Worm (Caenorhabditis elegans): Measurements from ENCODE around the gene appg-2.

DNA sequence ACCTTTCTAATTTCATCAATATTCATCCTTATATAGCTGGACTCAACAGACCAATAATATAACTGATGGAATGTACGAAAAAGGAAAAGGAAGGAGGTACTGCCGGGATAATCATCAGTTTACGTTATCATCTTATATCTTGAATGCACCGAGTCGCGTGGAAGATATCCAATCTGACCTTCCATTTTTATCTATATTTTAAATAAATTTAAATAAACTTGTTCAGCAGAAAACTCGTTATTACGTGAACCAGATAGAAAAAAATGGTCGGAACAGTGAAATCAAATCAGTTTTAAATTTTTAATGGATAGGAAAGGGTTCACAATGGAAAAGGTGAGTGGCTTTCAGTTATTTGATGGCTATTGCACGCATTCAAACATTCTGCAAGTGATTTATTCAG is 34.0 kb upstream of the appg-2 start, which contains the start of gene pah-1:
- no peak for TF ChIP-seq unc-130 (GFP tag; optimal IDR thresholded peaks at IDR 0.05)
- no peak for TF ChIP-seq unc-62 (GFP tag; optimal IDR thresholded peaks at IDR 0.05)
- no peak for TF ChIP-seq ets-4 (GFP tag; optimal IDR thresholded peaks at IDR 0.05)
- no peak for TF ChIP-seq mel-28 (tag; optimal IDR thresholded peaks at IDR 0.05; ENCODE audit: borderline replicate concordance)
- no peak for TF ChIP-seq ztf-3 (GFP tag; optimal IDR thresholded peaks at IDR 0.05)
- TF ChIP-seq him-1 (tag; optimal IDR thresholded peaks at IDR 0.05) = no peak
